Worm (Caenorhabditis elegans): ENCODE results near the gene nhr-52.

DNA sequence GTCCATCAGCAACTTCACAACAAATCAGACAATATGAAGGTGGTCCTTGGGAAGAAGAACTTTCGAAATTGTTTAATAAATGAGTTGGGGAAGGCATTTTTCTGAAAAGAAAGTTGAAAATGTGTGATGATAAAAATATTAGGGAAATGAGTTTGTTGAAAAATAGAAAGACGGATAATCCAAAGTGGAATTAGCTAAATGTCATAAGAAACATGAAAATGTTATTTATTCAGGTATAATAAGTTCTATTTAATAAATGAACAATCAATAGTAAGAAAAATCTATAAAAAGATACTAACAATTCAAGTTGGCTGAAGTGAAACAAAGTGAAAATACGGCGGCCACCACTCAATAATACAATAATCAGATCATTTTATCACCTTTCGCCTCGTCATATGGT is 24.9 kb downstream of the nhr-52 start, which contains the start of gene nhr-53:
- TF ChIP-seq ama-1 (optimal IDR thresholded peaks at IDR 0.05): no peak
- no peak for TF ChIP-seq ceh-13 (GFP tag; optimal IDR thresholded peaks at IDR 0.05)
- no peak for TF ChIP-seq tra-4 (tag; optimal IDR thresholded peaks at IDR 0.05)
- no peak for TF ChIP-seq hmbx-1 (tag; optimal IDR thresholded peaks at IDR 0.05)
- TF ChIP-seq pes-1 (GFP tag; IDR thresholded peaks at IDR 0.05): no peak
- TF ChIP-seq ceh-36 (tag; optimal IDR thresholded peaks at IDR 0.05): no peak
- TF ChIP-seq aly-1 (tag; optimal IDR thresholded peaks at IDR 0.05): no peak
- no peak for TF ChIP-seq hmg-4 (GFP tag; optimal IDR thresholded peaks at IDR 0.05)
- no peak for TF ChIP-seq B0310.2 (tag; optimal IDR thresholded peaks at IDR 0.05)
